Fruit fly (Drosophila melanogaster) whole organism, embryonic: Measurements from ENCODE around the gene CG14220.

Source experiments
- Bgb ChIP-seq: fragments of 200-800 bp; sonication (Bioruptor generic); IDR thresholded peaks from 2 replicates; pipeline ENCODE4 v1.3.6; 2022; ENCODE audit warnings: missing biosample characterization, missing genetic modification characterization; ENCODE audit not compliant: partially characterized antibody
- CG10543 ChIP-seq: fragments of 200-800 bp; sonication (Bioruptor generic); optimal IDR thresholded peaks from 3 replicates; lab custom pipeline; 2017; ENCODE audit warnings: missing biosample characterization, mild to moderate bottlenecking, missing genetic modification characterization, moderate library complexity
- CG12155 ChIP-seq: fragments of 200-800 bp; sonication (Bioruptor generic); optimal IDR thresholded peaks from 3 replicates; lab custom pipeline; 2016; ENCODE audit warnings: missing biosample characterization, missing genetic modification characterization
- CG12659 ChIP-seq: fragments of 200-800 bp; sonication (Bioruptor generic); optimal IDR thresholded peaks from 3 replicates; lab custom pipeline; 2017; ENCODE audit warnings: mild to moderate bottlenecking, missing biosample characterization, missing genetic modification reagents, missing genetic modification characterization
- CG12769 ChIP-seq: fragments of 200-800 bp; sonication (Bioruptor generic); optimal IDR thresholded peaks from 2 replicates; lab custom pipeline; 2019; ENCODE audit warnings: missing biosample characterization, mild to moderate bottlenecking, missing genetic modification characterization, moderate library complexity
- CG13287 ChIP-seq: fragments of 200-800 bp; sonication (Bioruptor generic); IDR thresholded peaks from 2 replicates; pipeline ENCODE4 v1.3.6; 2022; ENCODE audit warnings: missing biosample characterization, missing genetic modification characterization; ENCODE audit not compliant: partially characterized antibody
- CG16815 ChIP-seq: fragments of 200-800 bp; sonication (Bioruptor generic); optimal IDR thresholded peaks from 3 replicates; lab custom pipeline; 2017; ENCODE audit warnings: missing biosample characterization, mild to moderate bottlenecking, missing genetic modification characterization
- CG17802 ChIP-seq: fragments of 200-800 bp; sonication (Bioruptor generic); optimal IDR thresholded peaks from 2 replicates; lab custom pipeline; 2018; ENCODE audit warnings: missing biosample characterization, mild to moderate bottlenecking, missing genetic modification characterization, moderate library complexity
- CG30020 ChIP-seq: fragments of 200-800 bp; optimal IDR thresholded peaks from 2 replicates; lab custom pipeline; 2019; ENCODE audit warnings: missing biosample characterization, mild to moderate bottlenecking, missing genetic modification characterization, moderate library complexity
- CG32767 ChIP-seq: fragments of 200-800 bp; sonication (Bioruptor generic); IDR thresholded peaks from 2 replicates; pipeline ENCODE4 v1.3.6; 2022; ENCODE audit warnings: missing biosample characterization, missing genetic modification characterization
- CG34376 ChIP-seq: fragments of 200-800 bp; sonication (Bioruptor generic); optimal IDR thresholded peaks from 2 replicates; lab custom pipeline; 2018; ENCODE audit warnings: missing biosample characterization, mild to moderate bottlenecking, missing genetic modification characterization
- CG43689 ChIP-seq: fragments of 200-800 bp; sonication (Bioruptor generic); IDR thresholded peaks from 2 replicates; pipeline ENCODE4 v1.3.6; 2022; ENCODE audit warnings: missing biosample characterization, missing genetic modification characterization
- CG4707 ChIP-seq: fragments of 200-800 bp; sonication (Bioruptor generic); optimal IDR thresholded peaks from 2 replicates; lab custom pipeline; 2018; ENCODE audit warnings: missing biosample characterization, mild to moderate bottlenecking, missing genetic modification characterization, moderate library complexity
- CG6175 ChIP-seq: fragments of 200-800 bp; sonication (Bioruptor generic); IDR thresholded peaks from 3 replicates; pipeline ENCODE4 v1.3.6; 2022; ENCODE audit warnings: missing biosample characterization, missing genetic modification characterization
- CG6791 ChIP-seq: fragments of 200-800 bp; sonication (Bioruptor generic); IDR thresholded peaks from 3 replicates; pipeline ENCODE4 v1.3.6; 2022; ENCODE audit warnings: missing biosample characterization, missing genetic modification characterization; ENCODE audit not compliant: partially characterized antibody
- CG8089 ChIP-seq: fragments of 200-800 bp; sonication (Bioruptor generic); optimal IDR thresholded peaks from 3 replicates; lab custom pipeline; 2016; ENCODE audit warnings: missing biosample characterization, missing genetic modification characterization
- Dad ChIP-seq: fragments of 200-800 bp; sonication (Bioruptor generic); optimal IDR thresholded peaks from 3 replicates; lab custom pipeline; 2016; ENCODE audit warnings: missing biosample characterization, missing genetic modification characterization
- Dref ChIP-seq: fragments of 200-800 bp; sonication (Bioruptor generic); IDR thresholded peaks from 2 replicates; pipeline ENCODE4 v1.3.6; 2022; ENCODE audit warnings: missing biosample characterization, missing genetic modification characterization
- Ets97D ChIP-seq: fragments of 200-800 bp; sonication (Bioruptor generic); optimal IDR thresholded peaks from 3 replicates; lab custom pipeline; 2016; ENCODE audit warnings: missing biosample characterization, missing genetic modification characterization
- Jarid2 ChIP-seq: fragments of 200-800 bp; sonication (Bioruptor generic); optimal IDR thresholded peaks from 3 replicates; lab custom pipeline; 2017; ENCODE audit warnings: mild to moderate bottlenecking, missing biosample characterization, missing genetic modification reagents, missing genetic modification characterization
- Lpt ChIP-seq: fragments of >200 bp; optimal IDR thresholded peaks from 2 replicates; lab custom pipeline; 2018; ENCODE audit warnings: missing biosample characterization, missing genetic modification characterization
- NFAT ChIP-seq: fragments of 200-800 bp; sonication (Bioruptor generic); IDR thresholded peaks from 2 replicates; pipeline ENCODE4 v1.3.6; 2022; ENCODE audit warnings: missing biosample characterization, missing genetic modification characterization
- Rfx ChIP-seq: fragments of 200-800 bp; sonication (Bioruptor generic); IDR thresholded peaks from 2 replicates; pipeline ENCODE4 v1.3.6; 2022; ENCODE audit warnings: missing biosample characterization, missing genetic modification characterization
- Scr ChIP-seq: fragments of 200-800 bp; sonication (Bioruptor generic); IDR thresholded peaks from 2 replicates; pipeline ENCODE4 v1.3.6; 2022; ENCODE audit warnings: missing biosample characterization, missing genetic modification characterization; ENCODE audit not compliant: partially characterized antibody
- Sin3A ChIP-seq: fragments of >200 bp; optimal IDR thresholded peaks from 2 replicates; lab custom pipeline; 2018
- Sry-β ChIP-seq: fragments of 200-800 bp; sonication (Bioruptor generic); optimal IDR thresholded peaks from 2 replicates; lab custom pipeline; 2018; ENCODE audit warnings: missing biosample characterization, mild to moderate bottlenecking, missing genetic modification characterization, moderate library complexity
- Stat92E ChIP-seq, 3 experiments: fragments of >200 bp in 2 of 3; fragments of 200-800 bp in 1 of 3; sonication (Bioruptor generic) in 1 of 3; optimal IDR thresholded peaks; 2 replicates each; lab custom pipeline; 2017 to 2019; ENCODE audit warnings: missing biosample characterization in 3 of 3, missing genetic modification characterization in 3 of 3, mild to moderate bottlenecking in 1 of 3, moderate library complexity in 1 of 3
- Vsx1 ChIP-seq: fragments of 200-800 bp; sonication (Bioruptor generic); optimal IDR thresholded peaks from 2 replicates; lab custom pipeline; 2017; ENCODE audit warnings: missing biosample characterization, mild to moderate bottlenecking, missing genetic modification characterization, missing genetic modification reagents
- bab2 ChIP-seq: fragments of 200-800 bp; sonication (Bioruptor generic); optimal IDR thresholded peaks from 2 replicates; lab custom pipeline; 2016; ENCODE audit warnings: missing biosample characterization, missing genetic modification characterization
- cg ChIP-seq: fragments of 200-800 bp; sonication (Bioruptor generic); optimal IDR thresholded peaks from 3 replicates; lab custom pipeline; 2019; ENCODE audit warnings: missing biosample characterization, mild to moderate bottlenecking, missing genetic modification characterization, moderate library complexity
- cwo ChIP-seq: fragments of 200-800 bp; sonication (Bioruptor generic); optimal IDR thresholded peaks from 3 replicates; lab custom pipeline; 2017; ENCODE audit warnings: missing biosample characterization, missing genetic modification characterization, mild to moderate bottlenecking, moderate library complexity, missing genetic modification reagents
- fd102C ChIP-seq: fragments of 200-800 bp; sonication (Bioruptor generic); optimal IDR thresholded peaks from 2 replicates; lab custom pipeline; 2018; ENCODE audit warnings: missing biosample characterization, mild to moderate bottlenecking, missing genetic modification characterization, moderate library complexity
- fd64A ChIP-seq: fragments of 200-800 bp; sonication (Bioruptor generic); optimal IDR thresholded peaks from 3 replicates; lab custom pipeline; 2018; ENCODE audit warnings: missing biosample characterization, mild to moderate bottlenecking, missing genetic modification characterization
- gce ChIP-seq: fragments of 200-800 bp; sonication (Bioruptor generic); IDR thresholded peaks from 3 replicates; pipeline ENCODE4 v1.3.6; 2022; ENCODE audit warnings: missing biosample characterization, missing genetic modification characterization
- hkb ChIP-seq, 2 experiments: fragments of 200-800 bp in 1 of 2; fragments of >200 bp in 1 of 2; sonication (Bioruptor generic) in 1 of 2; IDR thresholded peaks in 1 of 2; optimal IDR thresholded peaks in 1 of 2; 2 replicates each; pipeline versions ENCODE4 v1.3.6 to Lab custom; 2017 to 2022; ENCODE audit warnings: missing biosample characterization in 1 of 2, missing genetic modification characterization in 1 of 2
- kah ChIP-seq: fragments of 200-800 bp; sonication (Bioruptor generic); optimal IDR thresholded peaks from 2 replicates; lab custom pipeline; 2018; ENCODE audit warnings: missing biosample characterization, mild to moderate bottlenecking, missing genetic modification characterization
- kay ChIP-seq: fragments of 200-800 bp; sonication (Bioruptor generic); optimal IDR thresholded peaks from 2 replicates; lab custom pipeline; 2016; ENCODE audit warnings: missing biosample characterization, missing genetic modification characterization
- lab ChIP-seq: fragments of 200-800 bp; sonication (Bioruptor generic); optimal IDR thresholded peaks from 3 replicates; lab custom pipeline; 2017; ENCODE audit warnings: missing biosample characterization, missing genetic modification characterization, mild to moderate bottlenecking, moderate library complexity, missing genetic modification reagents
- lov ChIP-seq, 2 experiments: fragments of 200-800 bp in 1 of 2; fragments of >200 bp in 1 of 2; sonication (Bioruptor generic) in 1 of 2; IDR thresholded peaks in 1 of 2; optimal IDR thresholded peaks in 1 of 2; 2 replicates in 1 of 2; 3 replicates in 1 of 2; pipeline versions ENCODE4 v1.3.6 to Lab custom; 2017 to 2022; ENCODE audit warnings: missing biosample characterization in 1 of 2, missing genetic modification characterization in 1 of 2
- org-1 ChIP-seq: fragments of 200-800 bp; sonication (Bioruptor generic); optimal IDR thresholded peaks from 2 replicates; lab custom pipeline; 2017; ENCODE audit warnings: missing biosample characterization, missing genetic modification characterization
- p53 ChIP-seq: fragments of 200-800 bp; sonication (Bioruptor generic); optimal IDR thresholded peaks from 2 replicates; lab custom pipeline; 2016; ENCODE audit warnings: missing biosample characterization, missing genetic modification characterization
- pros ChIP-seq: fragments of 200-800 bp; sonication (Bioruptor generic); optimal IDR thresholded peaks from 3 replicates; lab custom pipeline; 2019; ENCODE audit warnings: missing biosample characterization, mild to moderate bottlenecking, missing genetic modification characterization, moderate library complexity
- row ChIP-seq: fragments of 200-800 bp; sonication (Bioruptor generic); IDR thresholded peaks from 3 replicates; pipeline ENCODE4 v1.3.6; 2022; ENCODE audit warnings: missing biosample characterization, missing genetic modification characterization
- sd ChIP-seq: fragments of 200-800 bp; sonication (Bioruptor generic); optimal IDR thresholded peaks from 3 replicates; lab custom pipeline; 2018; ENCODE audit warnings: missing biosample characterization, mild to moderate bottlenecking, missing genetic modification characterization, moderate library complexity
- sima ChIP-seq: fragments of 200-800 bp; sonication (Bioruptor generic); optimal IDR thresholded peaks from 2 replicates; lab custom pipeline; 2016; ENCODE audit warnings: missing biosample characterization, missing genetic modification characterization
- sug ChIP-seq: fragments of 200-800 bp; optimal IDR thresholded peaks from 2 replicates; lab custom pipeline; 2019; ENCODE audit warnings: missing biosample characterization, mild to moderate bottlenecking, missing genetic modification characterization, moderate library complexity
- tup ChIP-seq: fragments of 200-800 bp; sonication (Bioruptor generic); optimal IDR thresholded peaks from 2 replicates; lab custom pipeline; 2016; ENCODE audit warnings: missing biosample characterization, mild to moderate bottlenecking, missing genetic modification characterization, moderate library complexity
- twi ChIP-seq: fragments of 200-800 bp; optimal IDR thresholded peaks from 2 replicates; lab custom pipeline; 2019; ENCODE audit warnings: missing biosample characterization, mild to moderate bottlenecking, missing genetic modification characterization, moderate library complexity
- zfh1 ChIP-seq: fragments of 200-800 bp; sonication (Bioruptor generic); IDR thresholded peaks from 3 replicates; pipeline ENCODE4 v1.3.6; 2022; ENCODE audit warnings: missing biosample characterization, missing genetic modification characterization

Gene CG14220

DNA sequence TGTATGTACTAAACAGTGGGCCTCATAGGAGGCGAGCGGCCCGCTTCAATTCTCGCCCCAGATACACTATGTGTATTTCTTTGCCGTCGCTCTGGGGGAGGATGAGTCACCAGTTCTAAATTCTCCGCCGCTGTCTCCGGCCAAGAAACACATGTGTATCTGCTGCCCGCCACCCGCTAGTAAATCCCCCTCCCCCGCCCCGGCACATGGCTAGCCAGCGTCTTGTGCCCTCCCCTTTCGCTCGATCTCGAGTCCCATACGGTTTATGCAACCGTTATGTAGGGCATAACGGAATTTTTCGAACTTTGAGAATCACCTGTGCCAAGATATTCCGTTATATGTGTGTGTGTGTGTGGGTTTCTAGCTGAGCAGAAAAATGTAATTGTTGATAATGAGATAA lies 4.3 kb upstream of the CG14220 start:
- TF ChIP-seq CG8089, result no peak
- no peak for TF ChIP-seq CG13287 (GFP tag; lab: Robert Waterston, UW)
- TF ChIP-seq hkb (optimal IDR thresholded peaks at IDR 0.05; lab: Kevin White, UChicago), result no peak
- TF ChIP-seq hkb (GFP tag; IDR thresholded peaks at IDR 0.05; lab: Robert Waterston, UW), result no peak
- peak; percentile 80 for TF ChIP-seq kay (GFP tag; lab: Kevin White, UChicago)
- TF ChIP-seq pros, result peak; percentile 83
- TF ChIP-seq CG10543 (GFP tag; lab: Kevin White, UChicago), result peak; percentile 92
- no peak for TF ChIP-seq Stat92E (GFP tag; optimal IDR thresholded peaks at IDR 0.05; lab: Kevin White, UChicago)
- TF ChIP-seq Rfx (GFP tag; lab: Robert Waterston, UW), result 0 out of 2 replicates have a peak, but pooled peaks have one; percentile 49
- TF ChIP-seq cwo, result peak; percentile 76
- TF ChIP-seq Lpt (GFP tag; lab: Kevin White, UChicago), result no peak
- TF ChIP-seq tup (GFP tag; lab: Kevin White, UChicago), result no peak
- TF ChIP-seq CG30020 (tag; lab: Kevin White, UChicago), result no peak
- peak; percentile 49; the same call in 1 of the 2 replicates for TF ChIP-seq CG32767 (GFP tag; lab: Robert Waterston, UW)
- peak; percentile 68 for TF ChIP-seq sug (tag; lab: Kevin White, UChicago)
- TF ChIP-seq Bgb (GFP tag; lab: Robert Waterston, UW), result peak; percentile 9; the same call in 1 of the 2 replicates
- no peak for TF ChIP-seq Sry-β (GFP tag; lab: Kevin White, UChicago)
- TF ChIP-seq Dad (GFP tag; lab: Kevin White, UChicago), result no peak
- TF ChIP-seq Vsx1 (GFP tag; lab: Kevin White, UChicago), result no peak
- no peak for TF ChIP-seq fd102C
- peak; percentile 53; the same call in 1 of the 2 replicates for TF ChIP-seq NFAT (GFP tag; lab: Robert Waterston, UW)
- TF ChIP-seq kah (GFP tag; lab: Kevin White, UChicago), result peak; percentile 42
- peak; percentile 0 for TF ChIP-seq CG34376 (GFP tag; lab: Kevin White, UChicago)
- 0 out of 3 replicates have a peak, but pooled peaks have one; percentile 7 for TF ChIP-seq row (GFP tag; lab: Robert Waterston, UW)
- TF ChIP-seq cg, result peak; percentile 23
- TF ChIP-seq CG43689 (GFP tag; lab: Robert Waterston, UW), result no peak
- TF ChIP-seq CG6791 (GFP tag; lab: Robert Waterston, UW), result no peak
- peak; percentile 11 for TF ChIP-seq lab
- TF ChIP-seq sd, result peak; percentile 91
- no peak for TF ChIP-seq sima (GFP tag; lab: Kevin White, UChicago)
- TF ChIP-seq CG4707 (GFP tag; lab: Kevin White, UChicago), result peak; percentile 39
- TF ChIP-seq Sin3A (lab: Kevin White, UChicago), result no peak
- TF ChIP-seq CG6175 (GFP tag; lab: Robert Waterston, UW), result peak; percentile 51; the same call in 2 of the 3 replicates
- TF ChIP-seq CG12659 (GFP tag; lab: Kevin White, UChicago), result no peak
- TF ChIP-seq Ets97D (GFP tag; lab: Kevin White, UChicago), result no peak
- TF ChIP-seq Scr (GFP tag; lab: Robert Waterston, UW), result no peak
- no peak for TF ChIP-seq lov (optimal IDR thresholded peaks at IDR 0.05; lab: Kevin White, UChicago)
- no peak for TF ChIP-seq lov (GFP tag; IDR thresholded peaks at IDR 0.05; lab: Robert Waterston, UW)
- peak; percentile 91 for TF ChIP-seq twi (tag; lab: Kevin White, UChicago)
- TF ChIP-seq CG12769 (tag; lab: Kevin White, UChicago), result peak; percentile 83
- no peak for TF ChIP-seq fd64A (GFP tag; lab: Kevin White, UChicago)
- no peak for TF ChIP-seq bab2 (GFP tag; lab: Kevin White, UChicago)
- TF ChIP-seq p53 (GFP tag; lab: Kevin White, UChicago), result no peak
- TF ChIP-seq CG12155 (GFP tag; lab: Kevin White, UChicago), result no peak
- TF ChIP-seq Jarid2 (GFP tag; lab: Kevin White, UChicago), result no peak
- no peak for TF ChIP-seq org-1 (GFP tag; lab: Kevin White, UChicago)
- 0 out of 2 replicates have a peak, but pooled peaks have one; percentile 15 for TF ChIP-seq Dref
- TF ChIP-seq gce, result no peak
- TF ChIP-seq CG17802, result no peak
- TF ChIP-seq CG16815 (GFP tag; lab: Kevin White, UChicago), result no peak
- TF ChIP-seq zfh1 (GFP tag; lab: Robert Waterston, UW), result no peak
